Fruit fly (Drosophila melanogaster) whole organism, embryonic: ENCODE data around the gene U2af50.

ENCODE experiments used
- Adf1 ChIP-seq: fragments of 200-800 bp; sonication (Bioruptor generic); IDR thresholded peaks from 2 replicates; pipeline ENCODE4 v1.3.6; 2022; ENCODE audit warnings: missing biosample characterization, missing genetic modification characterization
- Bteb2 ChIP-seq: fragments of 200-800 bp; sonication (Bioruptor generic); optimal IDR thresholded peaks from 2 replicates; lab custom pipeline; 2016; ENCODE audit warnings: missing biosample characterization, missing genetic modification characterization
- CG10462 ChIP-seq: fragments of 200-800 bp; sonication (Bioruptor generic); optimal IDR thresholded peaks from 2 replicates; lab custom pipeline; 2016; ENCODE audit warnings: missing biosample characterization, missing genetic modification characterization
- CG10565 ChIP-seq: fragments of 200-800 bp; sonication (Bioruptor generic); optimal IDR thresholded peaks from 3 replicates; lab custom pipeline; 2016; ENCODE audit warnings: missing biosample characterization, mild to moderate bottlenecking, missing genetic modification characterization
- CG11085 ChIP-seq: fragments of 200-800 bp; sonication (Bioruptor generic); IDR thresholded peaks from 2 replicates; pipeline ENCODE4 v1.3.6; 2022; ENCODE audit warnings: missing biosample characterization, missing genetic modification characterization
- CG12236 ChIP-seq: fragments of 200-800 bp; sonication (Bioruptor generic); optimal IDR thresholded peaks from 2 replicates; lab custom pipeline; 2016; ENCODE audit warnings: missing biosample characterization, missing genetic modification characterization
- CG12744 ChIP-seq: fragments of 200-800 bp; sonication (Bioruptor generic); optimal IDR thresholded peaks from 2 replicates; lab custom pipeline; 2016; ENCODE audit warnings: missing biosample characterization, missing genetic modification characterization
- CG14050 ChIP-seq: fragments of 200-800 bp; sonication (Bioruptor generic); IDR thresholded peaks from 3 replicates; pipeline ENCODE4 v1.3.6; 2022; ENCODE audit warnings: missing biosample characterization, missing genetic modification characterization
- CG14441 ChIP-seq: fragments of 200-800 bp; sonication (Bioruptor generic); IDR thresholded peaks from 2 replicates; pipeline ENCODE4 v1.3.6; 2022; ENCODE audit warnings: missing biosample characterization, missing genetic modification characterization
- CG15269 ChIP-seq: fragments of 200-800 bp; sonication (Bioruptor generic); optimal IDR thresholded peaks from 2 replicates; lab custom pipeline; 2018; ENCODE audit warnings: missing biosample characterization, mild to moderate bottlenecking, missing genetic modification characterization, moderate library complexity
- CG1529 ChIP-seq: fragments of 200-800 bp; sonication (Bioruptor generic); optimal IDR thresholded peaks from 3 replicates; lab custom pipeline; 2018; ENCODE audit warnings: missing biosample characterization, missing genetic modification characterization
- CG2129 ChIP-seq: fragments of 200-800 bp; sonication (Bioruptor generic); IDR thresholded peaks from 2 replicates; pipeline ENCODE4 v1.3.6; 2022; ENCODE audit warnings: missing biosample characterization, missing genetic modification characterization; ENCODE audit not compliant: partially characterized antibody
- CG2199 ChIP-seq: fragments of 200-800 bp; sonication (Bioruptor generic); IDR thresholded peaks from 3 replicates; pipeline ENCODE4 v1.3.6; 2022; ENCODE audit warnings: missing biosample characterization, missing genetic modification characterization
- CG3065 ChIP-seq: fragments of 200-800 bp; sonication (Bioruptor generic); optimal IDR thresholded peaks from 2 replicates; lab custom pipeline; 2016; ENCODE audit warnings: missing biosample characterization, missing genetic modification characterization
- CG32532 ChIP-seq: fragments of 200-800 bp; sonication (Bioruptor generic); IDR thresholded peaks from 2 replicates; pipeline ENCODE4 v1.3.6; 2022; ENCODE audit warnings: missing biosample characterization, missing genetic modification characterization
- CG3281 ChIP-seq: fragments of 200-800 bp; sonication (Bioruptor generic); optimal IDR thresholded peaks from 3 replicates; lab custom pipeline; 2017; ENCODE audit warnings: missing biosample characterization, mild to moderate bottlenecking, missing genetic modification characterization
- CG3995 ChIP-seq: fragments of 200-800 bp; sonication (Bioruptor generic); optimal IDR thresholded peaks from 3 replicates; lab custom pipeline; 2016; ENCODE audit warnings: missing biosample characterization, missing genetic modification characterization
- CG4424 ChIP-seq: fragments of 200-800 bp; sonication (Bioruptor generic); optimal IDR thresholded peaks from 3 replicates; lab custom pipeline; 2016; ENCODE audit warnings: missing biosample characterization, missing genetic modification characterization
- CG5180 ChIP-seq: fragments of 200-800 bp; sonication (Bioruptor generic); optimal IDR thresholded peaks from 3 replicates; lab custom pipeline; 2017; ENCODE audit warnings: missing biosample characterization, missing genetic modification characterization, mild to moderate bottlenecking, moderate library complexity, missing genetic modification reagents
- CG6254 ChIP-seq: fragments of 200-800 bp; sonication (Bioruptor generic); optimal IDR thresholded peaks from 3 replicates; lab custom pipeline; 2017; ENCODE audit warnings: mild to moderate bottlenecking, missing biosample characterization, missing genetic modification reagents, missing genetic modification characterization
- CG7556 ChIP-seq: fragments of 200-800 bp; sonication (Bioruptor generic); optimal IDR thresholded peaks from 2 replicates; lab custom pipeline; 2017; ENCODE audit warnings: missing biosample characterization, mild to moderate bottlenecking, missing genetic modification characterization
- CG8478 ChIP-seq: fragments of >200 bp; optimal IDR thresholded peaks from 2 replicates; lab custom pipeline; 2018
- CG9609 ChIP-seq: fragments of 200-800 bp; sonication (Bioruptor generic); optimal IDR thresholded peaks from 3 replicates; lab custom pipeline; 2016; ENCODE audit warnings: missing biosample characterization, missing genetic modification characterization
- D19A ChIP-seq: fragments of 200-800 bp; optimal IDR thresholded peaks from 3 replicates; lab custom pipeline; 2019; ENCODE audit warnings: missing biosample characterization, mild to moderate bottlenecking, missing genetic modification characterization, moderate library complexity
- Dbx ChIP-seq: fragments of 200-800 bp; sonication (Bioruptor generic); IDR thresholded peaks from 3 replicates; pipeline ENCODE4 v1.3.6; 2022; ENCODE audit warnings: missing biosample characterization, missing genetic modification characterization
- Fer3 ChIP-seq: fragments of 200-800 bp; sonication (Bioruptor generic); optimal IDR thresholded peaks from 2 replicates; lab custom pipeline; 2018; ENCODE audit warnings: missing biosample characterization, mild to moderate bottlenecking, missing genetic modification characterization, moderate library complexity
- MTF-1 ChIP-seq: fragments of 200-800 bp; sonication (Bioruptor generic); optimal IDR thresholded peaks from 2 replicates; lab custom pipeline; 2018; ENCODE audit warnings: missing biosample characterization, mild to moderate bottlenecking, missing genetic modification characterization, borderline replicate concordance
- Mrtf ChIP-seq: fragments of 200-800 bp; sonication (Bioruptor generic); IDR thresholded peaks from 3 replicates; pipeline ENCODE4 v1.3.6; 2022; ENCODE audit warnings: missing biosample characterization, missing genetic modification characterization
- Oli ChIP-seq: fragments of 200-800 bp; sonication (Bioruptor generic); optimal IDR thresholded peaks from 2 replicates; lab custom pipeline; 2018; ENCODE audit warnings: missing biosample characterization, mild to moderate bottlenecking, missing genetic modification characterization, moderate library complexity
- Six4 ChIP-seq: fragments of 200-800 bp; sonication (Bioruptor generic); optimal IDR thresholded peaks from 2 replicates; lab custom pipeline; 2016; ENCODE audit warnings: missing biosample characterization, missing genetic modification characterization
- Sry-β ChIP-seq: fragments of 200-800 bp; sonication (Bioruptor generic); optimal IDR thresholded peaks from 2 replicates; lab custom pipeline; 2018; ENCODE audit warnings: missing biosample characterization, mild to moderate bottlenecking, missing genetic modification characterization, moderate library complexity
- Taf1 ChIP-seq: fragments of 200-800 bp; sonication (Bioruptor generic); IDR thresholded peaks from 2 replicates; pipeline ENCODE4 v1.3.6; 2022; ENCODE audit warnings: missing biosample characterization, missing genetic modification characterization
- bbx ChIP-seq: fragments of 200-800 bp; sonication (Bioruptor generic); IDR thresholded peaks from 2 replicates; pipeline ENCODE4 v1.3.6; 2022; ENCODE audit warnings: missing biosample characterization, missing genetic modification characterization; ENCODE audit not compliant: partially characterized antibody
- caup ChIP-seq: fragments of 200-800 bp; sonication (Bioruptor generic); optimal IDR thresholded peaks from 3 replicates; lab custom pipeline; 2017; ENCODE audit warnings: missing biosample characterization, mild to moderate bottlenecking, missing genetic modification characterization, moderate library complexity; ENCODE audit not compliant: severe bottlenecking
- esg ChIP-seq: fragments of 200-800 bp; sonication (Bioruptor generic); conservative IDR thresholded peaks from 2 replicates; pipeline ENCODE4 v1.3.6; 2022; ENCODE audit warnings: missing biosample characterization, missing genetic modification characterization
- fd96Cb ChIP-seq: fragments of 200-800 bp; sonication (Bioruptor generic); optimal IDR thresholded peaks from 2 replicates; lab custom pipeline; 2018; ENCODE audit warnings: missing biosample characterization, mild to moderate bottlenecking, missing genetic modification characterization, moderate library complexity
- fru ChIP-seq: fragments of >200 bp; optimal IDR thresholded peaks from 2 replicates; lab custom pipeline; 2017
- gem ChIP-seq: fragments of 200-800 bp; sonication (Bioruptor generic); optimal IDR thresholded peaks from 2 replicates; lab custom pipeline; 2019; ENCODE audit warnings: missing biosample characterization, mild to moderate bottlenecking, missing genetic modification characterization, moderate library complexity
- gfzf ChIP-seq: fragments of 200-800 bp; sonication (Bioruptor generic); optimal IDR thresholded peaks from 2 replicates; lab custom pipeline; 2016; ENCODE audit warnings: missing biosample characterization, mild to moderate bottlenecking, missing genetic modification characterization, moderate library complexity
- her ChIP-seq: fragments of 200-800 bp; sonication (Bioruptor generic); optimal IDR thresholded peaks from 2 replicates; lab custom pipeline; 2016; ENCODE audit warnings: missing biosample characterization, missing genetic modification characterization
- jumu ChIP-seq: fragments of 200-800 bp; sonication (Bioruptor generic); optimal IDR thresholded peaks from 3 replicates; lab custom pipeline; 2016; ENCODE audit warnings: missing biosample characterization, missing genetic modification characterization
- maf-S ChIP-seq: fragments of 200-800 bp; sonication (Bioruptor generic); optimal IDR thresholded peaks from 2 replicates; lab custom pipeline; 2016; ENCODE audit warnings: missing biosample characterization, missing genetic modification characterization
- nmo ChIP-seq: fragments of 200-800 bp; sonication (Bioruptor generic); optimal IDR thresholded peaks from 2 replicates; lab custom pipeline; 2018; ENCODE audit warnings: missing biosample characterization, mild to moderate bottlenecking, missing genetic modification characterization, moderate library complexity
- ro ChIP-seq: fragments of 200-800 bp; sonication (Bioruptor generic); IDR thresholded peaks from 2 replicates; pipeline ENCODE4 v1.3.6; 2022; ENCODE audit warnings: missing biosample characterization, missing genetic modification characterization
- sens ChIP-seq: fragments of 200-800 bp; sonication (Bioruptor generic); peaks from one replicate; lab custom pipeline; 2016; ENCODE audit warnings: missing biosample characterization, missing genetic modification characterization
- slbo ChIP-seq: fragments of 200-800 bp; sonication (Bioruptor generic); IDR thresholded peaks from 2 replicates; pipeline ENCODE4 v1.3.6; 2022; ENCODE audit warnings: missing biosample characterization, missing genetic modification characterization
- ssp ChIP-seq: fragments of 200-800 bp; sonication (Bioruptor generic); IDR thresholded peaks from 2 replicates; pipeline ENCODE4 v1.3.6; 2022; ENCODE audit warnings: missing biosample characterization, missing genetic modification characterization
- tap ChIP-seq: fragments of 200-800 bp; optimal IDR thresholded peaks from 3 replicates; lab custom pipeline; 2019; ENCODE audit warnings: missing biosample characterization, mild to moderate bottlenecking, missing genetic modification characterization, moderate library complexity
- wek ChIP-seq: fragments of 200-800 bp; sonication (Bioruptor generic); optimal IDR thresholded peaks from 3 replicates; lab custom pipeline; 2018; ENCODE audit warnings: missing biosample characterization, mild to moderate bottlenecking, missing genetic modification characterization, moderate library complexity
- yki ChIP-seq: fragments of >200 bp; optimal IDR thresholded peaks from 3 replicates; lab custom pipeline; 2018
- zfh1 ChIP-seq: fragments of 200-800 bp; sonication (Bioruptor generic); IDR thresholded peaks from 3 replicates; pipeline ENCODE4 v1.3.6; 2022; ENCODE audit warnings: missing biosample characterization, missing genetic modification characterization

Gene U2af50

DNA sequence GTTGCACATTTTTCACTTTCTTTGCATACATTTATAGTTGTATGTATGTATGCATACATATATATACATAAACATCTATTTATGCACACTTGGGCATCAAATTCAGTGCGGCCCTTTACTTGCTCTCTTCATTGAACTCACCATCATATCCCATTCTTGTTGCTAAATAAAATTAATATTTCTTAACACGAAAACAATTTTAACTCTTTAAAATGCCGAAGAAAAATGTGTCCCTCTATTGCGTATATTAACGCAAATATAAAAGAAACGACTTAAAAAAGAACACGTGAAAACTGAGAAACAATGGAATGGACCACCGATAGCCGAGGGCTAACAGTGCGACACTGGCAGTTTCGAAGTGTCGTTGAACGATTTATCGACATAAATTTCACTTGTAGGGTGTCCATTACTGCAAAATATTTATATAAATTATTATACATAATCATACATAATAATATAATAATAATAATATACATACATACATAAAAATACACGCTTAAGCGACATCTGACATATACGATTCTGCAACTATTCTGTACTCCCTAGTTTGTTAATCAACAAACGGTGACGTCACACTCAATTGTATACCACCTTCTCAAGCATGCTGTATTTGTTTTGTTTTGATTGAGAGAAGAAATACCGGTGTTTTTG is at the start of gene U2af50, which contains the start of gene PIG-Q (continued):
- TF ChIP-seq Fer3 (peak; percentile 94), Dbx (peak; percentile 94), CG5180 (GFP tag; lab: Kevin White, UChicago) (no peak), gfzf (GFP tag; lab: Kevin White, UChicago) (no peak), Taf1 (GFP tag; lab: Robert Waterston, UW) (peak; percentile 89), gem (peak; percentile 97), CG6254 (GFP tag; lab: Kevin White, UChicago) (peak; percentile 86), CG12744 (no peak), CG3995 (GFP tag; lab: Kevin White, UChicago) (peak; percentile 14), CG7556 (peak; percentile 90), MTF-1 (GFP tag; lab: Kevin White, UChicago) (no peak), esg (peak; percentile 90), CG12236 (GFP tag; lab: Kevin White, UChicago) (no peak), CG3065 (GFP tag; lab: Kevin White, UChicago) (peak; percentile 84), CG2199 (GFP tag; lab: Robert Waterston, UW) (peak; percentile 93), fru (lab: Kevin White, UChicago) (no peak), CG32532 (GFP tag; lab: Robert Waterston, UW) (peak; percentile 94), CG1529 (peak; percentile 83), ro (GFP tag; lab: Robert Waterston, UW) (peak; percentile 82), Oli (tag; lab: Kevin White, UChicago) (peak; percentile 94), Mrtf (GFP tag; lab: Robert Waterston, UW) (no peak; the same call in 2 of the 3 replicates), Sry-β (GFP tag; lab: Kevin White, UChicago) (peak; percentile 66), zfh1 (GFP tag; lab: Robert Waterston, UW) (peak; percentile 93), Bteb2 (GFP tag; lab: Kevin White, UChicago) (peak; percentile 37), her (no peak), tap (tag; lab: Kevin White, UChicago) (peak; percentile 88), CG9609 (GFP tag; lab: Kevin White, UChicago) (peak; percentile 66), caup (peak; percentile 89), CG10462 (peak; percentile 75), CG2129 (GFP tag; lab: Robert Waterston, UW) (no peak), bbx (GFP tag; lab: Robert Waterston, UW) (no peak), CG15269 (tag; lab: Kevin White, UChicago) (peak; percentile 95), CG14441 (GFP tag; lab: Robert Waterston, UW) (peak; percentile 91), sens (GFP tag; lab: Kevin White, UChicago) (peak; percentile 96), CG8478 (lab: Kevin White, UChicago) (no peak), wek (GFP tag; lab: Kevin White, UChicago) (peak; percentile 58), fd96Cb (tag; lab: Kevin White, UChicago) (peak; percentile 95), CG4424 (GFP tag; lab: Kevin White, UChicago) (peak; percentile 89), yki (lab: Kevin White, UChicago) (no peak), CG11085 (no peak; the same call in 1 of the 2 replicates), Adf1 (GFP tag; lab: Robert Waterston, UW) (peak; percentile 63), CG10565 (GFP tag; lab: Kevin White, UChicago) (peak; percentile 47), D19A (tag; lab: Kevin White, UChicago) (peak; percentile 87), ssp (peak; percentile 91), CG14050 (GFP tag; lab: Robert Waterston, UW) (no peak; the same call in 1 of the 3 replicates), slbo (GFP tag; lab: Robert Waterston, UW) (no peak; the same call in 1 of the 2 replicates), CG3281 (GFP tag; lab: Kevin White, UChicago) (peak; percentile 92), Six4 (peak; percentile 89), jumu (GFP tag; lab: Kevin White, UChicago) (peak; percentile 32), nmo (GFP tag; lab: Kevin White, UChicago) (peak; percentile 97), maf-S (peak; percentile 53)
